Worm (Caenorhabditis elegans): Measurements from ENCODE around the gene K07E3.9.
"Not testable (repeated sequence)": the region's sequence is repeated elsewhere in the genome, so short reads cannot be mapped to it uniquely, and the experiment has no call there.

Gene K07E3.9

ce11 chrX:8152560-8153043, 44.6 kb downstream of the K07E3.9 start:
- peak; percentile 71; the same call in 1 of the 2 replicates for TF ChIP-seq pha-4 (GFP tag; IDR thresholded peaks at IDR 0.05)
- TF ChIP-seq pha-4 (tag; optimal IDR thresholded peaks at IDR 0.05) = not testable (repeated sequence)
- 0 out of 2 replicates have a peak, but pooled peaks have one; percentile 45 for TF ChIP-seq vab-7 (GFP tag; IDR thresholded peaks at IDR 0.05)
- peak; percentile 32; the same call in 1 of the 2 replicates for TF ChIP-seq dmd-6 (GFP tag; IDR thresholded peaks at IDR 0.05)
- peak; percentile 46; the same call in 1 of the 2 replicates for TF ChIP-seq T26A8.4 (GFP tag; IDR thresholded peaks at IDR 0.05)
- TF ChIP-seq hlh-30 (tag; optimal IDR thresholded peaks at IDR 0.05; ENCODE audit: insufficient read depth) = peak; percentile 52
- TF ChIP-seq dmd-8 (GFP tag; IDR thresholded peaks at IDR 0.05) = peak; percentile 85
- peak; percentile 32 for TF ChIP-seq nhr-48 (tag; optimal IDR thresholded peaks at IDR 0.05)
- TF ChIP-seq egl-43 (GFP tag; IDR thresholded peaks at IDR 0.05) = peak; percentile 80; the same call in 1 of the 2 replicates
- TF ChIP-seq lim-7 (GFP tag; IDR thresholded peaks at IDR 0.05) = peak; percentile 63
- TF ChIP-seq nhr-102 (tag; optimal IDR thresholded peaks at IDR 0.05) = peak; percentile 32
- TF ChIP-seq madf-5 (GFP tag; IDR thresholded peaks at IDR 0.05) = 0 out of 4 replicates have a peak, but pooled peaks of 1 of the 2 experiments have one; percentile 47
- 0 out of 2 replicates have a peak, but pooled peaks have one; percentile 18 for TF ChIP-seq zip-11 (GFP tag; IDR thresholded peaks at IDR 0.05)
- TF ChIP-seq T20F7.1 (GFP tag; optimal IDR thresholded peaks at IDR 0.05) = peak; percentile 34
- peak; percentile 45; the same call in 1 of the 2 replicates for TF ChIP-seq php-3 (GFP tag; IDR thresholded peaks at IDR 0.05)
- 0 out of 2 replicates have a peak, but pooled peaks have one; percentile 51 for TF ChIP-seq ctbp-1 (GFP tag; IDR thresholded peaks at IDR 0.05)
- TF ChIP-seq snpc-1.2 (GFP tag; IDR thresholded peaks at IDR 0.05) = peak; percentile 78; the same call in 1 of the 2 replicates
- peak; percentile 72; the same call in 1 of the 2 replicates for TF ChIP-seq Y48G9A.11 (GFP tag; IDR thresholded peaks at IDR 0.05)
- peak; percentile 58; the same call in 1 of the 2 replicates for TF ChIP-seq arid-1 (GFP tag; conservative IDR thresholded peaks at IDR 0.05)
- TF ChIP-seq D1046.2 (GFP tag; IDR thresholded peaks at IDR 0.05) = 0 out of 2 replicates have a peak, but pooled peaks have one; percentile 23
- TF ChIP-seq lin-38 (GFP tag; IDR thresholded peaks at IDR 0.05) = peak; percentile 63
- TF ChIP-seq F26F4.8 (GFP tag; conservative IDR thresholded peaks at IDR 0.05) = peak; percentile 58; the same call in 1 of the 2 replicates
- TF ChIP-seq zfp-3 (GFP tag; conservative IDR thresholded peaks at IDR 0.05) = 0 out of 2 replicates have a peak, but pooled peaks have one; percentile 42

ce11 chrX:8154374-8154836, 46.4 kb downstream of the K07E3.9 start:
- TF ChIP-seq hif-1 (tag; optimal IDR thresholded peaks at IDR 0.05) = peak; percentile 14
- TF ChIP-seq hlh-11 (tag; optimal IDR thresholded peaks at IDR 0.05) = peak; percentile 3
- peak; percentile 46 for TF ChIP-seq mep-1 (tag; optimal IDR thresholded peaks at IDR 0.05)
- TF ChIP-seq lsy-2 (tag; optimal IDR thresholded peaks at IDR 0.05) = peak in 1 of 2 experiments; percentile 11
- TF ChIP-seq daf-16 (GFP tag; optimal IDR thresholded peaks at IDR 0.05) = peak in 1 of 2 experiments; percentile 69
- peak; percentile 39 for TF ChIP-seq daf-16 (tag; optimal IDR thresholded peaks at IDR 0.05)
- 0 out of 2 replicates have a peak, but pooled peaks have one; percentile 29 for TF ChIP-seq tra-1 (GFP tag; IDR thresholded peaks at IDR 0.05)
- TF ChIP-seq dve-1 (tag; optimal IDR thresholded peaks at IDR 0.05; ENCODE audit: insufficient read depth) = peak; percentile 39
- TF ChIP-seq spr-1 (tag; optimal IDR thresholded peaks at IDR 0.05) = peak; percentile 43
- TF ChIP-seq nhr-48 (tag; optimal IDR thresholded peaks at IDR 0.05) = peak; percentile 61
- 0 out of 2 replicates have a peak, but pooled peaks have one; percentile 18 for TF ChIP-seq dmd-8 (GFP tag; IDR thresholded peaks at IDR 0.05)
- TF ChIP-seq lin-13 (GFP tag; optimal IDR thresholded peaks at IDR 0.05) = peak; percentile 2
- TF ChIP-seq lin-38 (GFP tag; IDR thresholded peaks at IDR 0.05) = peak; percentile 53
- TF ChIP-seq ctbp-1 (GFP tag; IDR thresholded peaks at IDR 0.05) = peak; percentile 45; the same call in 1 of the 2 replicates
- peak; percentile 33; the same call in 1 of the 2 replicates for TF ChIP-seq madf-9 (GFP tag; conservative IDR thresholded peaks at IDR 0.05)
- peak; percentile 62 for TF ChIP-seq Y48G9A.11 (GFP tag; IDR thresholded peaks at IDR 0.05)
- peak; percentile 53; the same call in 1 of the 2 replicates for TF ChIP-seq pha-4 (GFP tag; IDR thresholded peaks at IDR 0.05)
- TF ChIP-seq pha-4 (tag; optimal IDR thresholded peaks at IDR 0.05) = not testable (repeated sequence)
- TF ChIP-seq snpc-1.2 (GFP tag; IDR thresholded peaks at IDR 0.05) = peak; percentile 67; the same call in 1 of the 2 replicates
- TF ChIP-seq mes-2 (tag; optimal IDR thresholded peaks at IDR 0.05; ENCODE audit: poor library complexity, severe bottlenecking) = peak; percentile 55
- 0 out of 2 replicates have a peak, but pooled peaks have one; percentile 48 for TF ChIP-seq F26F4.8 (GFP tag; conservative IDR thresholded peaks at IDR 0.05)
- peak; percentile 8 for TF ChIP-seq nhr-102 (tag; optimal IDR thresholded peaks at IDR 0.05)
- peak; percentile 24; the same call in 1 of the 2 replicates for TF ChIP-seq vab-7 (GFP tag; IDR thresholded peaks at IDR 0.05)
- peak; percentile 32 for TF ChIP-seq spr-3 (GFP tag; optimal IDR thresholded peaks at IDR 0.05)
- TF ChIP-seq lim-7 (GFP tag; IDR thresholded peaks at IDR 0.05) = peak; percentile 56
- peak; percentile 63 for TF ChIP-seq Y5F2A.4 (GFP tag; optimal IDR thresholded peaks at IDR 0.05)
- TF ChIP-seq hmg-1.1 (GFP tag; IDR thresholded peaks at IDR 0.05) = peak; percentile 44; the same call in 1 of the 2 replicates
- TF ChIP-seq egl-43 (GFP tag; IDR thresholded peaks at IDR 0.05) = peak; percentile 82; the same call in 1 of the 2 replicates
- TF ChIP-seq duxl-1 (tag; optimal IDR thresholded peaks at IDR 0.05; ENCODE audit: poor library complexity) = peak; percentile 34
- peak; percentile 10 for TF ChIP-seq rbr-2 (tag; optimal IDR thresholded peaks at IDR 0.05)
- 0 out of 2 replicates have a peak, but pooled peaks have one; percentile 4 for TF ChIP-seq D1046.2 (GFP tag; IDR thresholded peaks at IDR 0.05)
- TF ChIP-seq dmd-6 (GFP tag; IDR thresholded peaks at IDR 0.05) = peak; percentile 30
- TF ChIP-seq T20F7.1 (GFP tag; optimal IDR thresholded peaks at IDR 0.05) = peak; percentile 24
- peak; percentile 86 for TF ChIP-seq hlh-30 (tag; optimal IDR thresholded peaks at IDR 0.05; ENCODE audit: insufficient read depth)
- TF ChIP-seq T26A8.4 (GFP tag; IDR thresholded peaks at IDR 0.05) = peak; percentile 72; the same call in 1 of the 2 replicates
